Worm (Caenorhabditis elegans) whole organism, midembryonic: Measurements from ENCODE around the gene C05C9.3.

Experiments
- T22C8.4 ChIP-seq: fragments of 200-800 bp; sonication (Bioruptor generic); IDR thresholded peaks from 2 replicates; pipeline ENCODE4 v1.3.6; 2022; ENCODE audit warnings: missing genetic modification characterization, missing compliant biosample characterization
- cog-1 ChIP-seq: sonication (generic microtip); optimal IDR thresholded peaks from 2 replicates; lab custom pipeline; 2016; ENCODE audit warnings: missing genetic modification characterization, missing compliant biosample characterization
- flt-1 ChIP-seq: fragments of 200-800 bp; sonication (Bioruptor generic); IDR thresholded peaks from 2 replicates; pipeline ENCODE4 v1.3.6; 2022; ENCODE audit warnings: missing genetic modification characterization, missing compliant biosample characterization
- med-1 ChIP-seq: sonication (generic microtip); optimal IDR thresholded peaks from 2 replicates; lab custom pipeline; 2017; ENCODE audit warnings: missing genetic modification characterization, mild to moderate bottlenecking, missing compliant biosample characterization, antibody characterized with exemption, missing genetic modification reagents; ENCODE audit not compliant: insufficient read depth
- tab-1 ChIP-seq: fragments of 200-800 bp; sonication (Bioruptor generic); IDR thresholded peaks from 2 replicates; pipeline ENCODE4 v1.3.6; 2022; ENCODE audit warnings: missing genetic modification characterization, missing compliant biosample characterization
- ztf-29 ChIP-seq: fragments of 200-800 bp; sonication (Bioruptor generic); IDR thresholded peaks from 2 replicates; pipeline ENCODE4 v1.3.6; 2022; ENCODE audit warnings: missing genetic modification reagents, missing genetic modification characterization, missing compliant biosample characterization

ce11 chrX:11114420-11114819, 38.2 kb downstream of the C05C9.3 start:
- no peak for TF ChIP-seq T22C8.4 (GFP tag; lab: Robert Waterston, UW)
- no peak for TF ChIP-seq ztf-29 (GFP tag; lab: Robert Waterston, UW)
- no peak for TF ChIP-seq cog-1 (tag; lab: Kevin White, UChicago)
- no peak for TF ChIP-seq tab-1 (GFP tag; lab: Robert Waterston, UW)
- no peak for TF ChIP-seq flt-1 (GFP tag; lab: Robert Waterston, UW)
- no peak for TF ChIP-seq med-1
